Worm (Caenorhabditis elegans) whole organism, early embryonic: ENCODE data around the gene nlp-16.

ENCODE experiments used
- F13C5.2 ChIP-seq: sonication (generic microtip); optimal IDR thresholded peaks from 2 replicates; lab custom pipeline; 2017; ENCODE audit warnings: mild to moderate bottlenecking, missing genetic modification characterization, inconsistent platforms, missing compliant biosample characterization
- tra-4 ChIP-seq: sonication (generic microtip); optimal IDR thresholded peaks from 2 replicates; lab custom pipeline; 2017; ENCODE audit warnings: missing genetic modification characterization, missing compliant biosample characterization

DNA sequence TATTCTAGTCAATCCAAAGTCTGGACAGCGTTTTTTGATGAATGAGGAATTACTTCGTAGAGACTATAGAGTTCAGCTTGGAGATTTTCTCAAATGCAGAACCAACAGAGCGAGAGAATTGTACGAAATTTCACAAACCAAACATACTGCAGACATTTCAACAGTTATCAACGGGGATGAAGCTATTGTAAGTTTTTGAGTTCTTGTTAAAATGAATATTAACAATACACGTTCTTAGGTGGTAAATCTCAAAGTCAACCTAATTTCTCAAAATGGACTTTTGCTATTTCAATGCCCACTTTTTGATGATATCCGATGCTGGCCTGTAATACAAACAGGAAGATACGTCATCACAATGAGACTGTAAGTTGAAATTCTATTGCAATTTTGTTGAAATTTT, 42.1 kb downstream of the nlp-16 start:
- TF ChIP-seq tra-4 (tag; lab: Kevin White, UChicago) (no peak), F13C5.2 (tag; lab: Kevin White, UChicago) (no peak)
